Fruit fly (Drosophila melanogaster) whole organism: ENCODE measurements around the gene tara.

Source experiments
- CG8478 ChIP-seq: fragments of >200 bp; optimal IDR thresholded peaks from 2 replicates; lab custom pipeline; 2018; ENCODE audit warnings: inconsistent platforms
- Dll ChIP-seq: fragments of >200 bp; optimal IDR thresholded peaks from 2 replicates; lab custom pipeline; 2017
- EcR ChIP-seq, 2 experiments: fragments of >200 bp; optimal IDR thresholded peaks; 2 replicates each; lab custom pipeline; 2017; ENCODE audit warnings: missing biosample characterization in 2 of 2, missing genetic modification characterization in 2 of 2, missing genetic modification reagents in 2 of 2
- pan ChIP-seq: fragments of >200 bp; optimal IDR thresholded peaks from 2 replicates; lab custom pipeline; 2017
- psq ChIP-seq: fragments of >200 bp; optimal IDR thresholded peaks from 2 replicates; lab custom pipeline; 2017
- usp ChIP-seq: fragments of >200 bp; optimal IDR thresholded peaks from 2 replicates; lab custom pipeline; 2017; ENCODE audit warnings: missing biosample characterization, missing genetic modification characterization, mixed read lengths

tara gene

DNA sequence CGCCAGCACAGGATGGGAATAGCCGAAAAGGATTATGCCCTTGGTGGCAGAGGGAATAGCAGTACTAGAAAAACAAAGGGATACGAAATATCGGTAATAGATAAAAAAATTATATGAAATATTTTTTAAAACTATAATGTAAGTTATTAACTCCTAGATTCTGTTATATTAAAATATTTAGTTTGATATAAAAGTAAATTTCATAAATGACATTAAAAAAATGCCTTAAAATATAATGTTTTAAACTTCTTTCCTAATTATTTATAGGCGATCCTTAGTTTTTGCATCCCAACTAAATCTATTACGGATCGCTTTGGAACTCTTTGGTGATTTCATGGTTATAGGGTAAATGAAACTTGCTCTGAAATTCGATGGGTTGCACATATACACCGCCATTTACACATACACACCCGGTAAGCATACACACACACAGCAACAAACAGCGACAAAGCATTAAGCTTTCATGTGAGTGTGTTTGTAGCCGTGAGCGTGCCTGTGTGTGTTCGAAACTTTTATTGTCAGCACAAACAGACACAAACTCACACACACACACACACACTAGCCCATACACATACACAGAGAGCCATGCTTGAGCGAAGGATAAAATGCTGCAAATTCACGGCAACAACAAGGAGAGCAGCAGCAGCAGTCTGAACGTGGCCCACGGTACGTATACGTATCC, 11.5 kb upstream of the tara start:
- no peak for TF ChIP-seq usp (GFP tag; lab: Kevin White, UChicago)
- TF ChIP-seq pan (lab: Kevin White, UChicago) = no peak
- TF ChIP-seq psq (lab: Kevin White, UChicago) = no peak
- no peak for TF ChIP-seq Dll (lab: Kevin White, UChicago)
- TF ChIP-seq CG8478 = no peak
- no peak for TF ChIP-seq EcR (GFP tag; optimal IDR thresholded peaks at IDR 0.05; lab: Kevin White, UChicago)

DNA sequence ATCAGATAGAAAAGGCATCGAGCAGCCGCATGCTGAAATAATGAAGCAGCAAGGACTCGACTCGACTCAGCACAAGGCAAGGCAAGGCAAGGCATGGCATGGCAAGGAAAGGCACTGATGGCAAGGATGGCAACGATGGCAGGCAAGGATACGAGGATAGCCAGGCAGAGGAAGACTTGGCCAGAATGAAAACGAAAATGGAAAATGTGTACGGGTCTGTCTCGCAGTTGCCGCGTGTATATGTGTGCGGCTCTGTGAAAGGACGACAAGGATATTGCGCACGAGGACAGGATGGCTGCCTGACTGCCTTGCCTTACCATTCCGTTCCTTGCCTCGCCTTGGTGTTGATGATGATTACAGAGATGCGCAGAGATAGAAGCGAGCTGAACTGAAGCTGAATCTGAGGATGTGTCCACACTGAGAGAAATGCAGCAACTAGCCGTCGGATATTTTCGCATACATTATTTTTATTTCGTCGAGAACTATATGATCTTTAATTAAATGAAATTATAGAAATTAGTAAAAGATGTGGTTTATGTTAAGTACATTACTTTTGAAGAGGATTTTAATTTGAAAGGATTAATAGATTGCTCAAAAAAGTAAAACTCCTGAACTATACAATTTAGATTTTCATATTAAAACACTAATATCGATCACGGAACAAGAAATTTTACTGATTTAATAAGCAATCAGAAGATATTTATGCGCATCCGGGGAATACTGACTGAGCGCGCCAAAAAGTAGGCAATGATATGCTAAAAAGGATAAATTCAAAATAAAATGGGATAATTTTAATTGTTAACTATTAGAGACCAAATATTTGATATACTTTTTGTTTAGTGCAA, 10.8 kb upstream of the tara start:
- TF ChIP-seq usp (GFP tag; lab: Kevin White, UChicago) (no peak), psq (lab: Kevin White, UChicago) (no peak), Dll (lab: Kevin White, UChicago) (no peak), CG8478 (no peak), pan (lab: Kevin White, UChicago) (no peak), EcR (GFP tag; optimal IDR thresholded peaks at IDR 0.05; lab: Kevin White, UChicago) (no peak)

DNA sequence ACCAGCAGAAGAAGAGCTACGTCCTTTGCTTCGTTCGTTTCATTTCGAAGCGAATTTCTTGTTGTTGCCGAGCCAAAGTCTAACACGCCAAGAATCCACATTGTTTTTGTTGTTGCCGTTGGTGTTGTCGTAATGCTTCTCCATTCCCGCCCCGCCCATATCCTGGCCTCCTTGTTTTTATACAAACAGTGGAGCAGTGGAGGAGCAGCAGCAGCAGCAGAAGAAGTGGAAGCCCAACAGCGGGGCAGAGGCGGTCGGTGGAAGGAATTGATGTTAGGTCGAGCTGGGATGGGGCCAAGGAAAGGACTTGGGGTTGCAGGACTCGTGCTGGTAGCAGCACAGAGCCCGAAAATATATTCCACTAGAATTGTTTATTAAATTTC, 10.1 kb upstream of the tara start:
- TF ChIP-seq Dll (lab: Kevin White, UChicago) (no peak), EcR (GFP tag; optimal IDR thresholded peaks at IDR 0.05; lab: Kevin White, UChicago) (no peak), pan (lab: Kevin White, UChicago) (no peak), CG8478 (no peak), psq (lab: Kevin White, UChicago) (no peak), usp (GFP tag; lab: Kevin White, UChicago) (no peak)

DNA sequence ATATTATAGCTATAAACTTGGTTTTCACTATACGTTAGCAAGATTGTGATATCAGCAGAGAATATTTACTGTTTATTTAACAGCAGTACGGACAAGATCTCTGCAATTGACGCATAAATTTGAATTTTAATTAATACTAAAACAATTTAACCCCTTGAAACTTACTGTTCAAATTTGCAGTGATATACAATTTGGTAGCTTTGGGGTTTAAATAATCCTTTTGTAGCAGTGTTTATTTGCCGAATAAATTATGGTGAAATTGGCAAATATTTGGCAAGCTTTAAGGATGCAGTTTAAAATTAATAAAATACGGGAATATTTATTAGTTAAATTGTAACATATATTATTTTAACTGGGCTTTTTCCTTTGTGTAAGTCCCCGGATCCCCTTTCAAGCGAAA, 8.1 kb upstream of the tara start:
- TF ChIP-seq CG8478 = no peak
- no peak for TF ChIP-seq EcR (GFP tag; optimal IDR thresholded peaks at IDR 0.05; lab: Kevin White, UChicago)
- TF ChIP-seq usp (GFP tag; lab: Kevin White, UChicago) = no peak
- TF ChIP-seq pan (lab: Kevin White, UChicago) = no peak
- no peak for TF ChIP-seq Dll (lab: Kevin White, UChicago)
- no peak for TF ChIP-seq psq (lab: Kevin White, UChicago)

DNA sequence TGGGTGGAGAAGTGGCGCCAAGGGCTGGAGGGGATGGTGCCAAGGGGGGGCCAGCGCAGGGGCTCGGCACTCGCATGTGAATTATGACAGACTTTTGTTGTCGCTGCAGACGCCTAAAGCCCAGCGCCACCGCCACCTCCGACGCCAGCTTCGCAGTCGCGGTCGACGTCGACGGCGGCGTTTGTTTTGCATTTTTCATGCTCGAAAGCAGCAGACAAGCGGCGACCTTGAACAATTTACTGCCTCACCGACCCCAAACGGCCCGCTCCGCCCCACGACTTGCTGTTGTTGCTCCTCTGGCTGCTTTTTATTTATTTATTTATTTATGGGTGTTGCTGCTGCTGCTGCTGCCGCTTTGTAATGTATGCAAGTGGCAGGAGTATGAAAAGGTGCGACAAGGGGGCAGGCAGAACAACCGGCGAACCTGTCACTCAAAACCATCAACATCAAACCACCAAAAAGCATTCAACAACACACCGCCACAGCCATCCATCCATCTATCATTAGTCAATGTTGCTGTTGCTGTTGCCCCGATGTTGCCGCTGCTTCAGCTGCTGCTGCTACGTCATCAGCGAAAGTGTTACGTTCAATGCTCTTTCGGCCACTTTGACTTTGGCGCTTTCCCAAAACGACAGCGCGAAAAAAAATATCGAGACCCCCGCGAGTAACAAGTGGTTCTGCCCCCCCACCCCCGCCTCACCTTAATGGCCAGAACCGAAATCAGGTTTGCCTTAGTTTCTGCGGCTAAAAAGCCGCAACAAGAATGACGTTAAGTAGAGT, 7.0 kb upstream of the tara start:
- no peak for TF ChIP-seq pan (lab: Kevin White, UChicago)
- no peak for TF ChIP-seq Dll (lab: Kevin White, UChicago)

DNA sequence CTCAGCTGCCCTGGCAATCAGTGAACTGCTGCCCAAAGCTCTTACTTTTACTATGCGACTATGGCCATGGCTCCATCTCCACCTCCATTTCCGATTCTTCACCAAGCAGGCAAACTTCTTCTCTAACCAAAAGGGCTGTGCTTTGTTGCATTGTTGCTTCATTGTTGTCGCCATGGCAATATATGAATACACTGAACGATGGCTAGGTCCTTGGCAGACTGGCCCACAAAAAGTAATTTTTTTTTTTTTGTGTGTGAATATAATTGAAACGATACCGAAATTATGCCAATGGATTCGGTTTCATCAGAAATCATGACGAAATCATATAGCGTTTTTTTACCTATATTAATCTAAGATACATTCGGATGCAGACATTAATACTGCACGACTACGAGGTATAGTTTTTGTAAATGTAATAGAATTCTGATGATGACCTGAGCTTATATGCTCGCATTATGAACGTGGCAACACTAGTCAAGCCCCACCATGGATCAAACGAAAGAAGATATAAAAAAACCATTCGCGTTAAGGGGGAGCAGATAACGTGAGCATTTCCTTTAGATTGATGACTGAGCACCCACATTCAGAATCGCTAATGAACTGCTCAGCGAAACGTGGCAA, 5.3 kb upstream of the tara start:
- TF ChIP-seq Dll (lab: Kevin White, UChicago) = no peak
- no peak for TF ChIP-seq usp (GFP tag; lab: Kevin White, UChicago)
- no peak for TF ChIP-seq CG8478
- TF ChIP-seq pan (lab: Kevin White, UChicago) = no peak
- TF ChIP-seq psq (lab: Kevin White, UChicago) = no peak
- TF ChIP-seq EcR (GFP tag; optimal IDR thresholded peaks at IDR 0.05; lab: Kevin White, UChicago) = no peak

DNA sequence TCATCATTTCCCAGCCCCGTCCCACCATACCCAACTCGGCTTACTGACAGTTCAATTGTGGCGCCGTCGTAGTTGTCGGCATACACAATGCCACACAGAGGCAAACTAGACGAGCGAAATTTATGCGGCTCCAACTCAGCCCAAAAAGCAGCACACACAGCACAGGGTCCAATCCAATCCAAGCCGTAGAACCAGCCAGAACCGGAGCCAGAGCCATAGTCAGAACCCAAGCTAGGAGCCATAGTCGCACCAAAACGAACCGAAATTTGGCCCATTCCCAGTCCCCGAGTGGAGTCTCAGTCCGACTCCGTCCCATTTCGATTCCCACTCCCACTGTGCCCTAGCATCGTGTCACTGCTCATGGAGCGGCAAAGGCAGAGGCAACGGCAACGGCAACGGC, 4.6 kb upstream of the tara start:
- TF ChIP-seq psq (lab: Kevin White, UChicago) = no peak
- no peak for TF ChIP-seq EcR (GFP tag; optimal IDR thresholded peaks at IDR 0.05; lab: Kevin White, UChicago)
- no peak for TF ChIP-seq CG8478
- TF ChIP-seq usp (GFP tag; lab: Kevin White, UChicago) = no peak
- TF ChIP-seq pan (lab: Kevin White, UChicago) = no peak
- TF ChIP-seq Dll (lab: Kevin White, UChicago) = no peak

DNA sequence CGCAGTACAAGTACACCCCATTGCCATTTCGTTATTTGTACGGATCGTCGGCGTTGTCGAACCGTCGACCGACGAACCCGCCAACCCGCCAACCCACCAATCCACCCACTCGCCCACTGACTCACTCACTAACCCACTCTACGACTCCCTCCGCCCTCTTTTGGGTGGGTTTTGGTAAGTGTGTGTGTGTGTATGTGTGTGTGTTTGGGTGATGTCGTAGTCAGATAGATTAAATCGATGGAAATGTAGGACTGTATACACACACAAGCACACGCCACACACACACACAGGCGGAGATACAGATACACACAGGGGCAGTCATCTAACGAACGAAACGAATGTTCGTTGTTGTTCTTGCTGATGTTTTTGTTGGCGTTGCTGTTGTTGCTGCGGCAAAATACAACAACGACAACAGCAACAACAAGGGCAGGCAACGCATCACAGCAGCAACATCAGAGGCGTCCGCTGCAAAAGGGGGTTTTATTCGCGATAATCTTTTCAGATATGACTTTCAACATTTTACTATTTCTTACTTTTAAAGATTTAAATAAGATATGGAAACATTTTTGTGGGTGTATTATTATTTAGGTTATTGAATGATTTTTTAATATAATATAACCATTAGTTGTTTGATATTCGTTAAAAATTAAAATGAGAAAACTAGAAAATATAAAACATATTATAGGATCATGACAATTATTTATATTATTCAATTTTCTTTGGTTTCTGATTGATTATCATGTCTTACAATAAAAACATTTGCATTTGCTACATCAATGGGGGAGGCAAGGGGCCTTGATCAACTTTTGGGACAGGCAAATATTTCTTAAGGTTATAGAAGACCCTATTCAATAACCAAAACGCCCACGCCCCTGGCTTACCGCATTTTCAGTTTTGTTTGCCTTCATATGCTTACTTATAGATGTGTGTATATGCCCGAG, 3.8 kb upstream of the tara start:
- TF ChIP-seq CG8478 (no peak), EcR (GFP tag; optimal IDR thresholded peaks at IDR 0.05; lab: Kevin White, UChicago) (no peak), pan (lab: Kevin White, UChicago) (no peak), usp (GFP tag; lab: Kevin White, UChicago) (no peak), psq (lab: Kevin White, UChicago) (no peak), Dll (lab: Kevin White, UChicago) (no peak)

DNA sequence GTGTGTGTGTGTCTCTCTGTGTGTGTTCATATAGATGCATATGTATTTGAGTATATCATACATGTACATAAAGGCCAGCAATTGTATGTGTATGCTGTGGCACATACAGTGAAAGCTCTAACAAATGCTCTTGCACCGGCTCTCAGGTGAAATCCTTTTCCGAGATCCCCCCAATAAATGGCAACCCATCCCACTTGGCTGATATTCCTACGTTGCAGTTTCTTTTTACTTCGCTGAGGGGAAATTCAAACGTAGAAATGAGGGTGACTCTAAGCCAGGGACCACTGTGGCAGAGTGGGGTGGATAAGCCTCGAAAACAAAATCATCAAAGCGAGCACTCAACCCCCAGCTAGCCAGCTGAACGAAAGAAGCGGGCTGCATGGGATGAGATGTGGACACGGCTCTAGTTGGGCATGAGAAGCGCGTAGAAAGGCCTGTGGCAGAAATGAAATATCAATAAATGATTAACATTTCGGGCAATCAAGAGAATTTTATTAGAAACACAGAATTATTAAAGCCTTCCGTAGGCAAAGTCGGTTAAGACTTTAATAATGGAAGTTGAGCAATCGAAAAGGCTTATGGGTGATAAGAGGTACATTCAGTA, 3.0 kb upstream of the tara start:
- no peak for TF ChIP-seq pan (lab: Kevin White, UChicago)
- TF ChIP-seq EcR (GFP tag; optimal IDR thresholded peaks at IDR 0.05; lab: Kevin White, UChicago) = peak in 1 of 2 experiments; percentile 83
